Fruit fly (Drosophila melanogaster) whole organism, embryonic: ENCODE results near the gene CG13891.

Experiments used
- CG10274 ChIP-seq: fragments of 200-800 bp; sonication (Bioruptor generic); optimal IDR thresholded peaks from 3 replicates; lab custom pipeline; 2017; ENCODE audit warnings: missing biosample characterization, mild to moderate bottlenecking, missing genetic modification characterization
- CG17802 ChIP-seq: fragments of 200-800 bp; sonication (Bioruptor generic); optimal IDR thresholded peaks from 2 replicates; lab custom pipeline; 2018; ENCODE audit warnings: missing biosample characterization, mild to moderate bottlenecking, missing genetic modification characterization, moderate library complexity
- CG18262 ChIP-seq: fragments of 200-800 bp; optimal IDR thresholded peaks from 3 replicates; lab custom pipeline; 2019; ENCODE audit warnings: missing biosample characterization, mild to moderate bottlenecking, missing genetic modification characterization, moderate library complexity
- CG1832 ChIP-seq: fragments of 200-800 bp; sonication (Bioruptor generic); optimal IDR thresholded peaks from 2 replicates; lab custom pipeline; 2017; ENCODE audit warnings: missing biosample characterization, mild to moderate bottlenecking, missing genetic modification characterization, inconsistent platforms
- CG18476 ChIP-seq: fragments of 200-800 bp; sonication (Bioruptor generic); optimal IDR thresholded peaks from 2 replicates; lab custom pipeline; 2016; ENCODE audit warnings: missing biosample characterization, mild to moderate bottlenecking, missing genetic modification characterization
- CG6654 ChIP-seq: fragments of 200-800 bp; sonication (Bioruptor generic); optimal IDR thresholded peaks from 2 replicates; lab custom pipeline; 2017; ENCODE audit warnings: missing biosample characterization, mild to moderate bottlenecking, missing genetic modification characterization
- CG7271 ChIP-seq: fragments of 200-800 bp; sonication (Bioruptor generic); optimal IDR thresholded peaks from 2 replicates; lab custom pipeline; 2018; ENCODE audit warnings: missing biosample characterization, mild to moderate bottlenecking, missing genetic modification characterization, moderate library complexity
- CG7987 ChIP-seq: fragments of 200-800 bp; sonication (Bioruptor generic); optimal IDR thresholded peaks from 2 replicates; lab custom pipeline; 2018; ENCODE audit warnings: missing biosample characterization, mild to moderate bottlenecking, missing genetic modification characterization, moderate library complexity
- CG9817 ChIP-seq: fragments of 200-800 bp; sonication (Bioruptor generic); optimal IDR thresholded peaks from 2 replicates; lab custom pipeline; 2018; ENCODE audit warnings: missing biosample characterization, mild to moderate bottlenecking, missing genetic modification characterization, moderate library complexity
- Deaf1 ChIP-seq: fragments of 200-800 bp; optimal IDR thresholded peaks from 3 replicates; lab custom pipeline; 2019; ENCODE audit warnings: missing biosample characterization, mild to moderate bottlenecking, missing genetic modification characterization, moderate library complexity
- Dp ChIP-seq: fragments of 200-800 bp; sonication (Bioruptor generic); optimal IDR thresholded peaks from 2 replicates; lab custom pipeline; 2018; ENCODE audit warnings: missing biosample characterization, mild to moderate bottlenecking, missing genetic modification characterization, moderate library complexity
- Drgx ChIP-seq: fragments of 200-800 bp; sonication (Bioruptor generic); IDR thresholded peaks from 2 replicates; pipeline ENCODE4 v1.3.6; 2022; ENCODE audit warnings: missing biosample characterization, missing genetic modification characterization
- Ets65A ChIP-seq: fragments of 200-800 bp; sonication (Bioruptor generic); peaks from one replicate; lab custom pipeline; 2016; ENCODE audit warnings: missing biosample characterization, missing genetic modification characterization
- GATAe ChIP-seq: fragments of 200-800 bp; sonication (Bioruptor generic); conservative IDR thresholded peaks from 2 replicates; pipeline ENCODE4 v1.3.6; 2022; ENCODE audit warnings: missing biosample characterization, missing genetic modification characterization
- Gug ChIP-seq: fragments of 200-800 bp; sonication (Bioruptor generic); IDR thresholded peaks from 4 replicates; pipeline ENCODE4 v1.3.6; 2022; ENCODE audit warnings: missing biosample characterization, missing genetic modification characterization
- Med ChIP-seq: fragments of 200-800 bp; sonication (Bioruptor generic); peaks from one replicate; lab custom pipeline; 2016; ENCODE audit warnings: missing biosample characterization, missing genetic modification characterization, mild to moderate bottlenecking, inconsistent platforms, moderate library complexity
- Ptx1 ChIP-seq: fragments of 200-800 bp; sonication (Bioruptor generic); IDR thresholded peaks from 2 replicates; pipeline ENCODE4 v1.3.6; 2022; ENCODE audit warnings: missing biosample characterization, missing genetic modification characterization
- cad ChIP-seq: fragments of >200 bp; optimal IDR thresholded peaks from 2 replicates; lab custom pipeline; 2017; ENCODE audit warnings: missing biosample characterization, missing genetic modification characterization
- chinmo ChIP-seq: fragments of 200-800 bp; sonication (Bioruptor generic); IDR thresholded peaks from 4 replicates; pipeline ENCODE4 v1.3.6; 2022; ENCODE audit warnings: missing biosample characterization, missing genetic modification characterization; ENCODE audit not compliant: partially characterized antibody
- crol ChIP-seq: fragments of 200-800 bp; sonication (Bioruptor generic); IDR thresholded peaks from 2 replicates; pipeline ENCODE4 v1.3.6; 2022; ENCODE audit warnings: missing biosample characterization, missing genetic modification characterization
- exex ChIP-seq: fragments of 200-800 bp; sonication (Bioruptor generic); optimal IDR thresholded peaks from 4 replicates; lab custom pipeline; 2018; ENCODE audit warnings: missing biosample characterization, mild to moderate bottlenecking, missing genetic modification characterization, moderate library complexity
- ftz-f1 ChIP-seq: fragments of 200-800 bp; sonication (Bioruptor generic); optimal IDR thresholded peaks from 2 replicates; lab custom pipeline; 2016; ENCODE audit warnings: missing biosample characterization, missing genetic modification characterization
- gcm ChIP-seq: fragments of 200-800 bp; sonication (Bioruptor generic); optimal IDR thresholded peaks from 2 replicates; lab custom pipeline; 2019; ENCODE audit warnings: missing biosample characterization, mild to moderate bottlenecking, missing genetic modification characterization, moderate library complexity
- gcm2 ChIP-seq: fragments of 200-800 bp; sonication (Bioruptor generic); optimal IDR thresholded peaks from 2 replicates; lab custom pipeline; 2016; ENCODE audit warnings: missing biosample characterization, missing genetic modification characterization
- grn ChIP-seq: fragments of 200-800 bp; sonication (Bioruptor generic); optimal IDR thresholded peaks from 3 replicates; lab custom pipeline; 2017; ENCODE audit warnings: missing biosample characterization, missing genetic modification characterization
- gro ChIP-seq: fragments of 200-800 bp; sonication (Bioruptor generic); optimal IDR thresholded peaks from 2 replicates; lab custom pipeline; 2016; ENCODE audit warnings: missing biosample characterization, missing genetic modification characterization
- gsb-n ChIP-seq: fragments of 200-800 bp; sonication (Bioruptor generic); optimal IDR thresholded peaks from 3 replicates; lab custom pipeline; 2018; ENCODE audit warnings: missing biosample characterization, mild to moderate bottlenecking, missing genetic modification characterization
- kni ChIP-seq: fragments of 200-800 bp; sonication (Bioruptor generic); optimal IDR thresholded peaks from 3 replicates; lab custom pipeline; 2017; ENCODE audit warnings: mild to moderate bottlenecking, missing biosample characterization, missing genetic modification reagents, missing genetic modification characterization
- lab ChIP-seq: fragments of 200-800 bp; sonication (Bioruptor generic); optimal IDR thresholded peaks from 3 replicates; lab custom pipeline; 2017; ENCODE audit warnings: missing biosample characterization, missing genetic modification characterization, mild to moderate bottlenecking, moderate library complexity, missing genetic modification reagents
- lbe ChIP-seq: fragments of 200-800 bp; sonication (Bioruptor generic); optimal IDR thresholded peaks from 2 replicates; lab custom pipeline; 2016; ENCODE audit warnings: missing biosample characterization, mild to moderate bottlenecking, missing genetic modification characterization
- mirr ChIP-seq: fragments of 200-800 bp; sonication (Bioruptor generic); optimal IDR thresholded peaks from 3 replicates; lab custom pipeline; 2018; ENCODE audit warnings: missing biosample characterization, mild to moderate bottlenecking, missing genetic modification characterization
- oc ChIP-seq: fragments of 200-800 bp; sonication (Bioruptor generic); optimal IDR thresholded peaks from 2 replicates; lab custom pipeline; 2018; ENCODE audit warnings: missing biosample characterization, mild to moderate bottlenecking, missing genetic modification characterization, moderate library complexity
- pita ChIP-seq: fragments of 200-800 bp; sonication (Bioruptor generic); optimal IDR thresholded peaks from 2 replicates; lab custom pipeline; 2017; ENCODE audit warnings: missing biosample characterization, mild to moderate bottlenecking, missing genetic modification characterization
- prd ChIP-seq, 3 experiments: fragments of >200 bp in 2 of 3; fragments of 200-800 bp in 1 of 3; sonication (Bioruptor generic) in 1 of 3; optimal IDR thresholded peaks in 2 of 3; IDR thresholded peaks in 1 of 3; 2 replicates in 2 of 3; 3 replicates in 1 of 3; pipeline versions ENCODE4 v1.3.6 to Lab custom; 2017 to 2022; ENCODE audit warnings: missing biosample characterization in 1 of 3, missing genetic modification characterization in 1 of 3
- pzg ChIP-seq: fragments of 200-800 bp; sonication (Bioruptor generic); optimal IDR thresholded peaks from 3 replicates; lab custom pipeline; 2018; ENCODE audit warnings: missing biosample characterization, mild to moderate bottlenecking, missing genetic modification characterization, moderate library complexity
- sens ChIP-seq: fragments of 200-800 bp; sonication (Bioruptor generic); peaks from one replicate; lab custom pipeline; 2016; ENCODE audit warnings: missing biosample characterization, missing genetic modification characterization
- slbo ChIP-seq: fragments of 200-800 bp; sonication (Bioruptor generic); IDR thresholded peaks from 2 replicates; pipeline ENCODE4 v1.3.6; 2022; ENCODE audit warnings: missing biosample characterization, missing genetic modification characterization
- slp2 ChIP-seq: fragments of 200-800 bp; sonication (Bioruptor generic); optimal IDR thresholded peaks from 2 replicates; lab custom pipeline; 2016; ENCODE audit warnings: missing biosample characterization, missing genetic modification characterization
- sug ChIP-seq: fragments of 200-800 bp; optimal IDR thresholded peaks from 2 replicates; lab custom pipeline; 2019; ENCODE audit warnings: missing biosample characterization, mild to moderate bottlenecking, missing genetic modification characterization, moderate library complexity
- tll ChIP-seq, 2 experiments: fragments of 200-800 bp in 1 of 2; fragments of >200 bp in 1 of 2; sonication (Bioruptor generic) in 1 of 2; optimal IDR thresholded peaks; 2 replicates each; lab custom pipeline; 2017 to 2019; ENCODE audit warnings: missing biosample characterization in 2 of 2, missing genetic modification characterization in 2 of 2, mild to moderate bottlenecking in 1 of 2, moderate library complexity in 1 of 2
- ttk ChIP-seq: fragments of 200-800 bp; sonication (Bioruptor generic); IDR thresholded peaks from 2 replicates; pipeline ENCODE4 v2.1.2; 2022; ENCODE audit warnings: missing biosample characterization, missing genetic modification characterization
- vnd ChIP-seq: fragments of 200-800 bp; sonication (Bioruptor generic); IDR thresholded peaks from 3 replicates; pipeline ENCODE4 v1.3.6; 2022; ENCODE audit warnings: missing biosample characterization, missing genetic modification characterization; ENCODE audit not compliant: partially characterized antibody
- wor ChIP-seq: fragments of 200-800 bp; sonication (Bioruptor generic); IDR thresholded peaks from 2 replicates; pipeline ENCODE4 v1.3.6; 2022; ENCODE audit warnings: missing biosample characterization, missing genetic modification characterization
- zen2 ChIP-seq: fragments of 200-800 bp; sonication (Bioruptor generic); IDR thresholded peaks from 3 replicates; pipeline ENCODE4 v1.3.6; 2022; ENCODE audit warnings: missing biosample characterization, missing genetic modification characterization; ENCODE audit not compliant: partially characterized antibody

CG13891 gene

DNA sequence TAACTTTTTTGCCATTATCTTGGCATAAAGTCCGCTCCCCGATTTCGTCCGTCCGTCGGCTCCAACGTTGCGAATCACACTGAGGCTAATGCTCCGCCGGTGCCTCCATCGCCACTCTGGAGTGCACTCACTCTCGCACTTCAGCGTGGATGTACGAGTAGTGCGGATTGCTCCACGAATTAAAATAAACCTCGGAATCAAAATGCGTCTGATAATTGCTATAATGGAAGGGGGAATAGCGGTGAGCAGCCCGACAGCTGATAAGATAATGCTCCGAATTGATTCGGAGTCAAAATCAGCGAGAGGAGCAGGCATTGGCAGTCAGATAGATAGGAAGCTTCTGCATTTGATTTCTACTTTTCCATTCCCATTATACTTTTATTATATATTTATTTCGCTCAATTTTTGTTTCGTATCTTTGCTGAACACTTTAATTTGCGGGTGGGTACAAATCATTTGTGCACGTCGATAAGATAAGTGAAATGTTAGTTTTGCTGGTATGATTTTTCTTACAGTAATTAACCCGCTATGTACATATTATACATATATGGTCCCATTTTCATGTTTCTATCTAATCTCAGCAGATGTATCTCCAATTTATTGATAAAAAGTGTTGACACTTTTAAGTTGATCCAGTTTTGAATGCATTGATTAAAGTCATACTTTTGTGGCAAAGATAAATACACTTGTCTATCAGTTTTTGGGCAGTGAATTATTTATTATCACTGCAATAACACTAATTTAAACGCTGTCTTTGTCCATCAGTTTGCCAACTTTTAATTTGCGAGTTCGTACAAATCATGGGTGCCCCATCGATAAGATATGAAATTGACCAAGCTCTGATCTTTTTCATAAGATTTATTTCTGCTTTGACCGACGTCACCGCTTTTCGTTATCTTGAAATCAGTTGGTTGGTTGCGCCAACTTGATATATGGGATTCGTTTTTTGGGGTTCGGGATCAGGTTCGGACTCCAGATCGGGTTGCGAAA is 14.6 kb upstream of the CG13891 start:
- TF ChIP-seq exex (tag; lab: Kevin White, UChicago) (peak; percentile 90), grn (GFP tag; lab: Kevin White, UChicago) (peak; percentile 18), Deaf1 (tag; lab: Kevin White, UChicago) (peak; percentile 6), CG17802 (tag; lab: Kevin White, UChicago) (no peak), prd (optimal IDR thresholded peaks at IDR 0.05; lab: Kevin White, UChicago) (no peak), prd (GFP tag; IDR thresholded peaks at IDR 0.05; lab: Robert Waterston, UW) (no peak), CG9817 (tag; lab: Kevin White, UChicago) (no peak), CG10274 (GFP tag; lab: Kevin White, UChicago) (no peak), ttk (no peak), mirr (GFP tag; lab: Kevin White, UChicago) (peak; percentile 55), crol (peak; percentile 38; the same call in 1 of the 2 replicates), GATAe (GFP tag; lab: Robert Waterston, UW) (peak; percentile 68), chinmo (GFP tag; lab: Robert Waterston, UW) (peak; percentile 61; the same call in 1 of the 4 replicates), sug (tag; lab: Kevin White, UChicago) (peak; percentile 22), CG18476 (GFP tag; lab: Kevin White, UChicago) (no peak)

dm6 chr3L:447249-447648 is 13.5 kb upstream of the CG13891 start:
- TF ChIP-seq kni (no peak), Ets65A (GFP tag; lab: Kevin White, UChicago) (peak; percentile 87), Med (peak; percentile 5), CG7987 (no peak), CG1832 (peak; percentile 44), CG6654 (GFP tag; lab: Kevin White, UChicago) (peak; percentile 89), wor (GFP tag; lab: Robert Waterston, UW) (no peak), ftz-f1 (peak; percentile 29), gro (GFP tag; lab: Kevin White, UChicago) (no peak), sens (GFP tag; lab: Kevin White, UChicago) (peak; percentile 8), CG7271 (no peak), cad (GFP tag; lab: Kevin White, UChicago) (peak; percentile 6), Ptx1 (GFP tag; lab: Robert Waterston, UW) (no peak)

- no peak for TF ChIP-seq pzg (GFP tag; lab: Kevin White, UChicago)
- TF ChIP-seq gcm (GFP tag; lab: Kevin White, UChicago): no peak
- no peak for TF ChIP-seq slp2 (GFP tag; lab: Kevin White, UChicago)
- no peak for TF ChIP-seq Dp (GFP tag; lab: Kevin White, UChicago)
- peak; percentile 56; the same call in 2 of the 3 replicates for TF ChIP-seq vnd (GFP tag; lab: Robert Waterston, UW)
- no peak for TF ChIP-seq pita (GFP tag; lab: Kevin White, UChicago)
- TF ChIP-seq oc (tag; lab: Kevin White, UChicago): no peak
- no peak for TF ChIP-seq CG18262
- TF ChIP-seq lbe (GFP tag; lab: Kevin White, UChicago): no peak
- TF ChIP-seq lab: peak; percentile 35
- no peak for TF ChIP-seq gcm2 (GFP tag; lab: Kevin White, UChicago)
- 0 out of 2 replicates have a peak, but pooled peaks have one; percentile 22 for TF ChIP-seq Drgx (GFP tag; lab: Robert Waterston, UW)
- peak; percentile 4 for TF ChIP-seq gsb-n (tag; lab: Kevin White, UChicago)
- 0 out of 3 replicates have a peak, but pooled peaks have one; percentile 10 for TF ChIP-seq zen2 (GFP tag; lab: Robert Waterston, UW)
- no peak for TF ChIP-seq Gug
- TF ChIP-seq tll (GFP tag; optimal IDR thresholded peaks at IDR 0.05; lab: Kevin White, UChicago): no peak
- no peak for TF ChIP-seq slbo (GFP tag; lab: Robert Waterston, UW)
These were observed 12.2 kb upstream of the CG13891 start for dm6 chr3L:445746-446534.
